Fruit fly (Drosophila melanogaster) whole organism, embryonic: ENCODE data around the gene CG34290.

ENCODE experiments used
- Antp ChIP-seq: fragments of 200-800 bp; sonication (Bioruptor generic); optimal IDR thresholded peaks from 3 replicates; lab custom pipeline; 2016; ENCODE audit warnings: missing biosample characterization, missing genetic modification characterization
- Blimp-1 ChIP-seq: fragments of 200-800 bp; sonication (Bioruptor generic); optimal IDR thresholded peaks from 3 replicates; lab custom pipeline; 2018; ENCODE audit warnings: missing biosample characterization, missing genetic modification characterization, mild to moderate bottlenecking, moderate library complexity, missing genetic modification reagents
- CG12071 ChIP-seq: fragments of 200-800 bp; sonication (Bioruptor generic); optimal IDR thresholded peaks from 3 replicates; lab custom pipeline; 2018; ENCODE audit warnings: missing biosample characterization, mild to moderate bottlenecking, missing genetic modification characterization
- CG12236 ChIP-seq: fragments of 200-800 bp; sonication (Bioruptor generic); optimal IDR thresholded peaks from 2 replicates; lab custom pipeline; 2016; ENCODE audit warnings: missing biosample characterization, missing genetic modification characterization
- CG13123 ChIP-seq: fragments of 200-800 bp; sonication (Bioruptor generic); optimal IDR thresholded peaks from 2 replicates; lab custom pipeline; 2016; ENCODE audit warnings: missing biosample characterization, missing genetic modification characterization
- CG13287 ChIP-seq: fragments of 200-800 bp; sonication (Bioruptor generic); IDR thresholded peaks from 2 replicates; pipeline ENCODE4 v1.3.6; 2022; ENCODE audit warnings: missing biosample characterization, missing genetic modification characterization; ENCODE audit not compliant: partially characterized antibody
- CG13775 ChIP-seq: fragments of 200-800 bp; sonication (Bioruptor generic); optimal IDR thresholded peaks from 3 replicates; lab custom pipeline; 2017; ENCODE audit warnings: missing biosample characterization, mild to moderate bottlenecking, missing genetic modification characterization
- CG14441 ChIP-seq: fragments of 200-800 bp; sonication (Bioruptor generic); IDR thresholded peaks from 2 replicates; pipeline ENCODE4 v1.3.6; 2022; ENCODE audit warnings: missing biosample characterization, missing genetic modification characterization
- CG15073 ChIP-seq: fragments of 200-800 bp; sonication (Bioruptor generic); optimal IDR thresholded peaks from 2 replicates; lab custom pipeline; 2016; ENCODE audit warnings: missing biosample characterization, missing genetic modification characterization
- CG17612 ChIP-seq: fragments of 200-800 bp; sonication (Bioruptor generic); IDR thresholded peaks from 2 replicates; pipeline ENCODE4 v1.3.6; 2022; ENCODE audit warnings: missing biosample characterization, missing genetic modification characterization
- CG2129 ChIP-seq: fragments of 200-800 bp; sonication (Bioruptor generic); IDR thresholded peaks from 2 replicates; pipeline ENCODE4 v1.3.6; 2022; ENCODE audit warnings: missing biosample characterization, missing genetic modification characterization; ENCODE audit not compliant: partially characterized antibody
- CG31224 ChIP-seq: fragments of 200-800 bp; sonication (Bioruptor generic); IDR thresholded peaks from 2 replicates; pipeline ENCODE4 v1.3.6; 2022; ENCODE audit warnings: missing biosample characterization, missing genetic modification characterization
- CG32532 ChIP-seq: fragments of 200-800 bp; sonication (Bioruptor generic); IDR thresholded peaks from 2 replicates; pipeline ENCODE4 v1.3.6; 2022; ENCODE audit warnings: missing biosample characterization, missing genetic modification characterization
- CG3726 ChIP-seq: fragments of 200-800 bp; sonication (Bioruptor generic); IDR thresholded peaks from 3 replicates; pipeline ENCODE4, ENCODE4 v1.3.6; 2022; ENCODE audit warnings: missing biosample characterization, missing genetic modification characterization
- CG4328 ChIP-seq: fragments of 200-800 bp; sonication (Bioruptor generic); optimal IDR thresholded peaks from 3 replicates; lab custom pipeline; 2017; ENCODE audit warnings: missing biosample characterization, missing genetic modification reagents, missing genetic modification characterization
- CG4404 ChIP-seq: fragments of 200-800 bp; sonication (Bioruptor generic); IDR thresholded peaks from 2 replicates; pipeline ENCODE4 v1.3.6; 2022; ENCODE audit warnings: missing biosample characterization, missing genetic modification characterization
- CG6683 ChIP-seq: fragments of 200-800 bp; sonication (Bioruptor generic); optimal IDR thresholded peaks from 2 replicates; lab custom pipeline; 2017; ENCODE audit warnings: missing biosample characterization, mild to moderate bottlenecking, missing genetic modification characterization, missing genetic modification reagents
- CG7372 ChIP-seq: fragments of 200-800 bp; sonication (Bioruptor generic); IDR thresholded peaks from 2 replicates; pipeline ENCODE4 v1.3.6; 2022; ENCODE audit warnings: missing biosample characterization, missing genetic modification characterization
- CG7963 ChIP-seq: fragments of 200-800 bp; sonication (Bioruptor generic); IDR thresholded peaks from 3 replicates; pipeline ENCODE4 v1.3.6; 2022; ENCODE audit warnings: missing biosample characterization, missing genetic modification characterization; ENCODE audit not compliant: partially characterized antibody
- CG9437 ChIP-seq: fragments of 200-800 bp; sonication (Bioruptor generic); optimal IDR thresholded peaks from 2 replicates; lab custom pipeline; 2018; ENCODE audit warnings: missing biosample characterization, mild to moderate bottlenecking, missing genetic modification characterization
- Chrac-16 ChIP-seq: fragments of 200-800 bp; sonication (Bioruptor generic); optimal IDR thresholded peaks from 3 replicates; lab custom pipeline; 2016; ENCODE audit warnings: missing biosample characterization, missing genetic modification characterization
- Fer2 ChIP-seq: fragments of 200-800 bp; sonication (Bioruptor generic); optimal IDR thresholded peaks from 2 replicates; lab custom pipeline; 2018; ENCODE audit warnings: missing biosample characterization, mild to moderate bottlenecking, missing genetic modification characterization, moderate library complexity
- Fer3 ChIP-seq: fragments of 200-800 bp; sonication (Bioruptor generic); optimal IDR thresholded peaks from 2 replicates; lab custom pipeline; 2018; ENCODE audit warnings: missing biosample characterization, mild to moderate bottlenecking, missing genetic modification characterization, moderate library complexity
- HmgD ChIP-seq: fragments of 200-800 bp; sonication (Bioruptor generic); optimal IDR thresholded peaks from 3 replicates; lab custom pipeline; 2016; ENCODE audit warnings: missing biosample characterization, missing genetic modification characterization
- MTF-1 ChIP-seq: fragments of 200-800 bp; sonication (Bioruptor generic); optimal IDR thresholded peaks from 2 replicates; lab custom pipeline; 2018; ENCODE audit warnings: missing biosample characterization, mild to moderate bottlenecking, missing genetic modification characterization, borderline replicate concordance
- Mrtf ChIP-seq: fragments of 200-800 bp; sonication (Bioruptor generic); IDR thresholded peaks from 3 replicates; pipeline ENCODE4 v1.3.6; 2022; ENCODE audit warnings: missing biosample characterization, missing genetic modification characterization
- NfI ChIP-seq: fragments of 200-800 bp; sonication (Bioruptor generic); optimal IDR thresholded peaks from 3 replicates; lab custom pipeline; 2018; ENCODE audit warnings: missing biosample characterization, mild to moderate bottlenecking, missing genetic modification characterization, moderate library complexity
- Pdp1 ChIP-seq, 2 experiments: fragments of 200-800 bp; sonication (Bioruptor generic); optimal IDR thresholded peaks; 3 replicates each; lab custom pipeline; 2016; ENCODE audit warnings: missing biosample characterization in 2 of 2, missing genetic modification characterization in 2 of 2, mild to moderate bottlenecking in 1 of 2, moderate library complexity in 1 of 2
- Tbp ChIP-seq: fragments of >200 bp; optimal IDR thresholded peaks from 2 replicates; lab custom pipeline; 2018; ENCODE audit warnings: missing biosample characterization, missing genetic modification characterization
- YL-1 ChIP-seq: fragments of 200-800 bp; sonication (Bioruptor generic); optimal IDR thresholded peaks from 3 replicates; lab custom pipeline; 2017; ENCODE audit warnings: missing biosample characterization, mild to moderate bottlenecking, missing genetic modification characterization
- aop ChIP-seq: fragments of 200-800 bp; sonication (Bioruptor generic); IDR thresholded peaks from 2 replicates; pipeline ENCODE4 v1.3.6; 2022; ENCODE audit warnings: missing biosample characterization, missing genetic modification characterization
- bigmax ChIP-seq: fragments of 200-800 bp; sonication (Bioruptor generic); optimal IDR thresholded peaks from 2 replicates; lab custom pipeline; 2018; ENCODE audit warnings: missing biosample characterization, mild to moderate bottlenecking, missing genetic modification characterization
- cg ChIP-seq: fragments of 200-800 bp; sonication (Bioruptor generic); optimal IDR thresholded peaks from 3 replicates; lab custom pipeline; 2019; ENCODE audit warnings: missing biosample characterization, mild to moderate bottlenecking, missing genetic modification characterization, moderate library complexity
- dmrt11E ChIP-seq: fragments of 200-800 bp; sonication (Bioruptor generic); optimal IDR thresholded peaks from 3 replicates; lab custom pipeline; 2018; ENCODE audit warnings: missing biosample characterization, mild to moderate bottlenecking, missing genetic modification characterization, moderate library complexity
- en ChIP-seq: fragments of 200-800 bp; sonication (Bioruptor generic); optimal IDR thresholded peaks from 2 replicates; lab custom pipeline; 2016; ENCODE audit warnings: missing biosample characterization, missing genetic modification characterization
- fd64A ChIP-seq: fragments of 200-800 bp; sonication (Bioruptor generic); optimal IDR thresholded peaks from 3 replicates; lab custom pipeline; 2018; ENCODE audit warnings: missing biosample characterization, mild to moderate bottlenecking, missing genetic modification characterization
- fu2 ChIP-seq: fragments of 200-800 bp; sonication (Bioruptor generic); optimal IDR thresholded peaks from 2 replicates; lab custom pipeline; 2016; ENCODE audit warnings: missing biosample characterization, missing genetic modification characterization
- gfzf ChIP-seq: fragments of 200-800 bp; sonication (Bioruptor generic); optimal IDR thresholded peaks from 2 replicates; lab custom pipeline; 2016; ENCODE audit warnings: missing biosample characterization, mild to moderate bottlenecking, missing genetic modification characterization, moderate library complexity
- grn ChIP-seq: fragments of 200-800 bp; sonication (Bioruptor generic); optimal IDR thresholded peaks from 3 replicates; lab custom pipeline; 2017; ENCODE audit warnings: missing biosample characterization, missing genetic modification characterization
- jing ChIP-seq: fragments of 200-800 bp; sonication (Bioruptor generic); optimal IDR thresholded peaks from 2 replicates; lab custom pipeline; 2018; ENCODE audit warnings: missing biosample characterization, mild to moderate bottlenecking, missing genetic modification characterization
- knrl ChIP-seq: fragments of 200-800 bp; sonication (Bioruptor generic); IDR thresholded peaks from 3 replicates; pipeline ENCODE4 v1.3.6; 2022; ENCODE audit warnings: missing biosample characterization, missing genetic modification characterization; ENCODE audit not compliant: partially characterized antibody
- mam ChIP-seq: fragments of 200-800 bp; sonication (Bioruptor generic); optimal IDR thresholded peaks from 3 replicates; lab custom pipeline; 2016; ENCODE audit warnings: missing biosample characterization, missing genetic modification characterization
- ro ChIP-seq: fragments of 200-800 bp; sonication (Bioruptor generic); IDR thresholded peaks from 2 replicates; pipeline ENCODE4 v1.3.6; 2022; ENCODE audit warnings: missing biosample characterization, missing genetic modification characterization
- trh ChIP-seq: fragments of 200-800 bp; sonication (Bioruptor generic); optimal IDR thresholded peaks from 2 replicates; lab custom pipeline; 2016; ENCODE audit warnings: missing biosample characterization, missing genetic modification characterization
- vfl ChIP-seq: fragments of 200-800 bp; sonication (Bioruptor generic); optimal IDR thresholded peaks from 2 replicates; lab custom pipeline; 2016; ENCODE audit warnings: missing biosample characterization, missing genetic modification characterization
- wor ChIP-seq: fragments of 200-800 bp; sonication (Bioruptor generic); IDR thresholded peaks from 2 replicates; pipeline ENCODE4 v1.3.6; 2022; ENCODE audit warnings: missing biosample characterization, missing genetic modification characterization
- z ChIP-seq: fragments of 200-800 bp; sonication (Bioruptor generic); IDR thresholded peaks from 3 replicates; pipeline ENCODE4 v1.3.6; 2022; ENCODE audit warnings: missing biosample characterization, missing genetic modification characterization
- zf30C ChIP-seq: fragments of 200-800 bp; sonication (Bioruptor generic); optimal IDR thresholded peaks from 3 replicates; lab custom pipeline; 2018; ENCODE audit warnings: missing biosample characterization, mild to moderate bottlenecking, missing genetic modification characterization
- zfh1 ChIP-seq: fragments of 200-800 bp; sonication (Bioruptor generic); IDR thresholded peaks from 3 replicates; pipeline ENCODE4 v1.3.6; 2022; ENCODE audit warnings: missing biosample characterization, missing genetic modification characterization

CG34290 gene

DNA sequence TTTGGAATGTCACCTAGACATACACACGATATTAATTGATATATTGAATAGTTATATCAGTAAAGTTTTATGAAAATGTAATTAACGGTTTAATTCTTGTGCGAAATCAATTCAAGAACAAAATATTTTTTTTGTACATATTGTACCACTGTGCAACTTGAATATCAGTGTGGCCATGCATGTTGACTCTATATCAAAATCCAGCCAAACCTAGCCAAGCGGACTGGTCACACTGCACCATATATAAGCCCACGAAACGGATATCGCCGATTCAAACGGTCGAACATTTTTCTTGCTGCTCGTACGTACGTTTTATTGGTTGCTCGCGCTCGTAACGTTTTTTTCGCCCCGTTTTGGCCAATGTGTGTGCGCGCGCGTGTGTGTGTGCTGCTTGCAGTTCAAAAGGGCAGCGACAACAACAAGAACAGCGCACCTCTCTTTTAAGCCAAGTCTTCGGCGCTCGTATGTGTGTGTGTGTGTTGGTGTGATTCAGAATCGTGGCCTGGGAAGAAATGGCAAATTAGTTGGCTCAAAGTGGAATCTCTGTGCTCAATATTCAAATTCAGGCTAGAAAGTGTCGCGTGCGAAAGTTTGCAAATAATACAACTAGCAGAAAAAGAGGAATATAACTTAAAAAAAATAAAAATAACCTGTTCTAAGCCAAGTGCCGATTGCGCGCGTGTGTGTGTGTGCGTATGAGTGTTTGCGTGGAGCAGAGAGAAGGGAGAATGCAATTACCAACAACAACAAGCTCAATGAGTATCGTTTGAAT lies 5.4 kb upstream of the CG34290 start, which contains the start of gene crb (continued):
- TF ChIP-seq fd64A (GFP tag; lab: Kevin White, UChicago) = no peak
- peak; percentile 26 for TF ChIP-seq vfl (GFP tag; lab: Kevin White, UChicago)
- TF ChIP-seq Mrtf (GFP tag; lab: Robert Waterston, UW) = no peak
- peak; percentile 55 to 85 for TF ChIP-seq Pdp1 (GFP tag; optimal IDR thresholded peaks at IDR 0.05; lab: Kevin White, UChicago)
- peak; percentile 14 for TF ChIP-seq zf30C
- TF ChIP-seq Blimp-1 (GFP tag; lab: Kevin White, UChicago) = no peak
- no peak for TF ChIP-seq jing (GFP tag; lab: Kevin White, UChicago)
- TF ChIP-seq CG32532 = peak; percentile 64
- TF ChIP-seq mam (GFP tag; lab: Kevin White, UChicago) = peak; percentile 43
- TF ChIP-seq Chrac-16 = peak; percentile 41
- peak; percentile 36 for TF ChIP-seq CG9437 (GFP tag; lab: Kevin White, UChicago)
- no peak for TF ChIP-seq ro (GFP tag; lab: Robert Waterston, UW)
- TF ChIP-seq CG2129 (GFP tag; lab: Robert Waterston, UW) = no peak
- peak; percentile 36 for TF ChIP-seq NfI (GFP tag; lab: Kevin White, UChicago)
- TF ChIP-seq zfh1 (GFP tag; lab: Robert Waterston, UW) = peak; percentile 67; the same call in 2 of the 3 replicates
- TF ChIP-seq CG4404 (GFP tag; lab: Robert Waterston, UW) = no peak
- TF ChIP-seq CG3726 (GFP tag; lab: Robert Waterston, UW) = no peak
- peak; percentile 12 for TF ChIP-seq CG4328 (GFP tag; lab: Kevin White, UChicago)
- TF ChIP-seq CG13775 (GFP tag; lab: Kevin White, UChicago) = peak; percentile 51
- TF ChIP-seq Antp (GFP tag; lab: Kevin White, UChicago) = peak; percentile 54
- no peak for TF ChIP-seq CG15073 (GFP tag; lab: Kevin White, UChicago)
- TF ChIP-seq CG31224 = no peak
- TF ChIP-seq en (GFP tag; lab: Kevin White, UChicago) = no peak
- peak; percentile 20 for TF ChIP-seq MTF-1 (GFP tag; lab: Kevin White, UChicago)
- TF ChIP-seq grn (GFP tag; lab: Kevin White, UChicago) = peak; percentile 52
- peak; percentile 47 for TF ChIP-seq HmgD
- TF ChIP-seq Tbp (GFP tag; lab: Kevin White, UChicago) = peak; percentile 97
- no peak for TF ChIP-seq wor (GFP tag; lab: Robert Waterston, UW)
- peak; percentile 93 for TF ChIP-seq gfzf (GFP tag; lab: Kevin White, UChicago)
- peak; percentile 39 for TF ChIP-seq dmrt11E (tag; lab: Kevin White, UChicago)
- TF ChIP-seq cg (GFP tag; lab: Kevin White, UChicago) = peak; percentile 85
- peak; percentile 42; the same call in 1 of the 3 replicates for TF ChIP-seq CG7963
- no peak for TF ChIP-seq z (GFP tag; lab: Robert Waterston, UW)
- no peak for TF ChIP-seq aop (GFP tag; lab: Robert Waterston, UW)
- TF ChIP-seq CG13123 = peak; percentile 61
- peak; percentile 40; the same call in 1 of the 2 replicates for TF ChIP-seq CG14441 (GFP tag; lab: Robert Waterston, UW)
- peak; percentile 54 for TF ChIP-seq Fer3
- TF ChIP-seq CG12236 (GFP tag; lab: Kevin White, UChicago) = no peak
- no peak for TF ChIP-seq CG17612 (GFP tag; lab: Robert Waterston, UW)
- peak; percentile 55 for TF ChIP-seq CG12071 (GFP tag; lab: Kevin White, UChicago)
- no peak for TF ChIP-seq trh (GFP tag; lab: Kevin White, UChicago)
- TF ChIP-seq YL-1 (GFP tag; lab: Kevin White, UChicago) = peak; percentile 7
- TF ChIP-seq CG13287 = peak; percentile 63
- no peak for TF ChIP-seq CG7372
- peak; percentile 8 for TF ChIP-seq fu2 (GFP tag; lab: Kevin White, UChicago)
- no peak for TF ChIP-seq Fer2
- TF ChIP-seq bigmax (GFP tag; lab: Kevin White, UChicago) = peak; percentile 5
- no peak for TF ChIP-seq CG6683 (GFP tag; lab: Kevin White, UChicago)
- no peak; the same call in 1 of the 3 replicates for TF ChIP-seq knrl
